Fruit fly (Drosophila melanogaster): Measurements from ENCODE around the gene CG33108.

CG33108 gene

dm6 chr3R:23995460-23995859, at the start of gene CG33108:
Gene CG33108, plus strand, starts transcription at chr3R:23995659.
- peak; percentile 35 for TF ChIP-seq Hr83 (GFP tag; optimal IDR thresholded peaks at IDR 0.05; ENCODE audit: poor library complexity, severe bottlenecking)
- no peak for TF ChIP-seq OdsH (GFP tag; optimal IDR thresholded peaks at IDR 0.05)
- no peak for TF ChIP-seq CG9705 (GFP tag; optimal IDR thresholded peaks at IDR 0.05)
- peak; percentile 21 for TF ChIP-seq Hnf4 (GFP tag; optimal IDR thresholded peaks at IDR 0.05)
- no peak for TF ChIP-seq Rel (GFP tag; optimal IDR thresholded peaks at IDR 0.05)
- peak; percentile 15 for TF ChIP-seq Rel (tag; optimal IDR thresholded peaks at IDR 0.05)

dm6 chr3R:23947002-23947401, 48.5 kb upstream of the CG33108 start:
- no peak for TF ChIP-seq woc (GFP tag; optimal IDR thresholded peaks at IDR 0.05)

dm6 chr3R:23948324-23948465, 47.3 kb upstream of the CG33108 start, which contains the start of gene CG12268:
Gene CG12268, minus strand, starts transcription at chr3R:23948424.
- TF ChIP-seq rgr (GFP tag; optimal IDR thresholded peaks at IDR 0.05) (no peak), usp (GFP tag; optimal IDR thresholded peaks at IDR 0.05) (no peak), N (GFP tag; optimal IDR thresholded peaks at IDR 0.05) (no peak), Hr78 (GFP tag; optimal IDR thresholded peaks at IDR 0.05) (no peak)

- TF ChIP-seq dsf (GFP tag; optimal IDR thresholded peaks at IDR 0.05; ENCODE audit: borderline replicate concordance) (peak; percentile 50), Hnf4 (GFP tag; optimal IDR thresholded peaks at IDR 0.05) (peak; percentile 85), Hr78 (GFP tag; optimal IDR thresholded peaks at IDR 0.05) (no peak), woc (GFP tag; optimal IDR thresholded peaks at IDR 0.05) (peak; percentile 96), dl (GFP tag; optimal IDR thresholded peaks at IDR 0.05; ENCODE audit: insufficient read depth in 1 of 2, partially characterized antibody in 2 of 2) (peak in 1 of 2 experiments; percentile 37), Dif (GFP tag; optimal IDR thresholded peaks at IDR 0.05; ENCODE audit: partially characterized antibody) (peak; percentile 15), HLH106 (tag; optimal IDR thresholded peaks at IDR 0.05) (peak; percentile 96), rgr (GFP tag; optimal IDR thresholded peaks at IDR 0.05) (peak; percentile 88), CG32264 (GFP tag; optimal IDR thresholded peaks at IDR 0.05) (peak; percentile 82), Jra (GFP tag; optimal IDR thresholded peaks at IDR 0.05) (peak; percentile 84), psq (GFP tag; optimal IDR thresholded peaks at IDR 0.05) (peak; percentile 86), jim (GFP tag; optimal IDR thresholded peaks at IDR 0.05) (no peak), ey (GFP tag; optimal IDR thresholded peaks at IDR 0.05) (peak; percentile 95), OdsH (GFP tag; optimal IDR thresholded peaks at IDR 0.05) (peak; percentile 93), sage (GFP tag; optimal IDR thresholded peaks at IDR 0.05) (peak; percentile 85), br (GFP tag; optimal IDR thresholded peaks at IDR 0.05) (peak; percentile 91), Mio (GFP tag; optimal IDR thresholded peaks at IDR 0.05) (peak; percentile 17), dmrt93B (GFP tag; optimal IDR thresholded peaks at IDR 0.05) (peak; percentile 86), Sp1 (GFP tag; optimal IDR thresholded peaks at IDR 0.05) (peak; percentile 96), CrebA (GFP tag; optimal IDR thresholded peaks at IDR 0.05; ENCODE audit: borderline replicate concordance) (no peak), Rel (GFP tag; optimal IDR thresholded peaks at IDR 0.05) (peak; percentile 89), Rel (tag; optimal IDR thresholded peaks at IDR 0.05) (peak; percentile 94), brk (GFP tag; optimal IDR thresholded peaks at IDR 0.05) (peak; percentile 77), GATAd (GFP tag; optimal IDR thresholded peaks at IDR 0.05) (no peak), CG9705 (GFP tag; optimal IDR thresholded peaks at IDR 0.05) (peak; percentile 90), h (GFP tag; optimal IDR thresholded peaks at IDR 0.05) (peak; percentile 92), fru (GFP tag; optimal IDR thresholded peaks at IDR 0.05) (peak; percentile 94), Hr83 (GFP tag; optimal IDR thresholded peaks at IDR 0.05; ENCODE audit: poor library complexity, severe bottlenecking) (no peak), foxo (GFP tag; optimal IDR thresholded peaks at IDR 0.05) (peak; percentile 75 to 94), lola (GFP tag; optimal IDR thresholded peaks at IDR 0.05) (no peak), Dfd (GFP tag; optimal IDR thresholded peaks at IDR 0.05) (no peak), Vsx2 (GFP tag; optimal IDR thresholded peaks at IDR 0.05; ENCODE audit: partially characterized antibody) (peak; percentile 66)
Measured at dm6 chr3R:23948466-23949413, 46.7 kb upstream of the CG33108 start.
